Fruit fly (Drosophila melanogaster) Kc167 (cell line): Measurements from ENCODE around the gene viaf.

ENCODE experiments used
- Myc ChIP-seq: fragments of >200 bp; optimal IDR thresholded peaks from 2 replicates; lab custom pipeline; 2017; ENCODE audit warnings: missing external identifiers
- Sin3A ChIP-seq: fragments of >200 bp; optimal IDR thresholded peaks from 2 replicates; lab custom pipeline; 2018; ENCODE audit warnings: missing external identifiers
- h ChIP-seq: fragments of >200 bp; optimal IDR thresholded peaks from 3 replicates; lab custom pipeline; 2018; ENCODE audit warnings: missing external identifiers
- insv ChIP-seq: fragments of >200 bp; optimal IDR thresholded peaks from 3 replicates; lab custom pipeline; 2018; ENCODE audit warnings: missing external identifiers
- psq ChIP-seq: fragments of >200 bp; optimal IDR thresholded peaks from 2 replicates; lab custom pipeline; 2017; ENCODE audit warnings: missing external identifiers
- ttk ChIP-seq: sonication (Bioruptor generic); optimal IDR thresholded peaks from 2 replicates; lab custom pipeline; 2017; ENCODE audit warnings: missing external identifiers

DNA sequence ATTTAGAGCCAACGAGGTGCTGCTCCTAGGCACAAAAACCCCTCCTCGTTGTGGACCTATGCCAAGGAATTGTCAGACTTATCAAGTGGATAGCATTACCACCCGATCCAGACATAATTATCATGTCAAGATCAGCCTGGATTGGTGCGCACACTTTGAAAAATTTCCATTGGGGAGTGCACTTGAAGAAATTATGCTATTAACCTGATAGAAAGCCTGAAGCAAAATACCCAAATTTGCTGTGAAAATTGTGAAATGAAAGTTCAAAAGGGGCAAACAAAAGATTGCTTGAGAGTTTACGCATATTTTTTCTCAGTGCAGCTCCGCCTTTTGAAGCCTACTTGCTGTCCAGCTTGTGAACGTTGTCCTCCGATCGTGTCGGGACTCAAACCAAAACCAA, 20.7 kb upstream of the viaf start:
- TF ChIP-seq h (lab: Kevin White, UChicago): no peak
- no peak for TF ChIP-seq Sin3A (lab: Kevin White, UChicago)
- no peak for TF ChIP-seq Myc (lab: Kevin White, UChicago)
- no peak for TF ChIP-seq insv (lab: Kevin White, UChicago)
- no peak for TF ChIP-seq psq (lab: Kevin White, UChicago)
- no peak for TF ChIP-seq ttk (lab: Kevin White, UChicago)
